Worm (Caenorhabditis elegans): ENCODE data around the gene F16F9.1.

F16F9.1 gene

ce11 chrX:8479050-8479449 is 32.8 kb downstream of the F16F9.1 start (continued):
- TF ChIP-seq saeg-2 (GFP tag; IDR thresholded peaks at IDR 0.05) = no peak
- no peak for TF ChIP-seq pha-4 (GFP tag; IDR thresholded peaks at IDR 0.05)
- no peak for TF ChIP-seq pha-4 (tag; optimal IDR thresholded peaks at IDR 0.05)
- TF ChIP-seq ztf-11 (tag; optimal IDR thresholded peaks at IDR 0.05) = no peak
- no peak for TF ChIP-seq ZK337.2 (GFP tag; IDR thresholded peaks at IDR 0.05)
- no peak for TF ChIP-seq dpl-1 (GFP tag; optimal IDR thresholded peaks at IDR 0.05)
- TF ChIP-seq ZK546.5 (tag; optimal IDR thresholded peaks at IDR 0.05) = no peak
- no peak for TF ChIP-seq F49E8.2 (tag; optimal IDR thresholded peaks at IDR 0.05; ENCODE audit: borderline replicate concordance)
- no peak for TF ChIP-seq attf-4 (tag; optimal IDR thresholded peaks at IDR 0.05)
- TF ChIP-seq lin-15B (tag; optimal IDR thresholded peaks at IDR 0.05) = no peak
- TF ChIP-seq ceh-44 (GFP tag; IDR thresholded peaks at IDR 0.05) = no peak
- TF ChIP-seq vab-7 (GFP tag; IDR thresholded peaks at IDR 0.05) = no peak
- no peak for TF ChIP-seq hlh-30 (tag; optimal IDR thresholded peaks at IDR 0.05; ENCODE audit: insufficient read depth)
- TF ChIP-seq fos-1 (tag; optimal IDR thresholded peaks at IDR 0.05) = no peak

- TF ChIP-seq lim-7 (GFP tag; IDR thresholded peaks at IDR 0.05) (no peak), fkh-10 (GFP tag; optimal IDR thresholded peaks at IDR 0.05) (peak; percentile 64), dmd-6 (GFP tag; IDR thresholded peaks at IDR 0.05) (0 out of 2 replicates have a peak, but pooled peaks have one; percentile 15), unc-62 (GFP tag; optimal IDR thresholded peaks at IDR 0.05 in 1 of 2) (peak in 1 of 2 experiments; percentile 88), unc-62 (tag; optimal IDR thresholded peaks at IDR 0.05) (no peak), F49E8.2 (tag; optimal IDR thresholded peaks at IDR 0.05; ENCODE audit: borderline replicate concordance) (no peak), ctbp-1 (GFP tag; IDR thresholded peaks at IDR 0.05) (no peak), ztf-7 (tag; optimal IDR thresholded peaks at IDR 0.05) (no peak), pqm-1 (tag; optimal IDR thresholded peaks at IDR 0.05) (no peak), mep-1 (tag; optimal IDR thresholded peaks at IDR 0.05) (peak; percentile 43), php-3 (GFP tag; IDR thresholded peaks at IDR 0.05) (no peak), lin-1 (GFP tag; IDR thresholded peaks at IDR 0.05) (no peak), nhr-111 (GFP tag; optimal IDR thresholded peaks at IDR 0.05) (no peak), dve-1 (tag; optimal IDR thresholded peaks at IDR 0.05; ENCODE audit: insufficient read depth) (no peak), hlh-11 (tag; optimal IDR thresholded peaks at IDR 0.05) (peak; percentile 15), ceh-32 (tag; optimal IDR thresholded peaks at IDR 0.05; ENCODE audit: poor library complexity) (no peak), daf-19 (GFP tag; conservative IDR thresholded peaks at IDR 0.05) (no peak), dmd-9 (GFP tag; IDR thresholded peaks at IDR 0.05) (no peak), mes-2 (tag; optimal IDR thresholded peaks at IDR 0.05; ENCODE audit: poor library complexity, severe bottlenecking) (no peak), F44E2.7 (GFP tag; IDR thresholded peaks at IDR 0.05) (no peak), nhr-28 (tag; optimal IDR thresholded peaks at IDR 0.05) (no peak), ceh-44 (GFP tag; IDR thresholded peaks at IDR 0.05) (no peak), mxl-3 (GFP tag; optimal IDR thresholded peaks at IDR 0.05) (peak; percentile 16), mdl-1 (tag; optimal IDR thresholded peaks at IDR 0.05) (peak in 1 of 2 experiments; percentile 50), F26F4.8 (GFP tag; conservative IDR thresholded peaks at IDR 0.05) (no peak), lin-39 (tag; optimal IDR thresholded peaks at IDR 0.05) (no peak), mxl-2 (GFP tag; conservative IDR thresholded peaks at IDR 0.05) (no peak), duxl-1 (tag; optimal IDR thresholded peaks at IDR 0.05; ENCODE audit: poor library complexity) (no peak), nhr-76 (tag; optimal IDR thresholded peaks at IDR 0.05) (no peak), spr-1 (tag; optimal IDR thresholded peaks at IDR 0.05) (no peak), nhr-42 (GFP tag; IDR thresholded peaks at IDR 0.05) (no peak), zag-1 (tag; optimal IDR thresholded peaks at IDR 0.05) (no peak), snpc-4 (tag; optimal IDR thresholded peaks at IDR 0.05) (no peak), rbr-2 (tag; optimal IDR thresholded peaks at IDR 0.05) (peak; percentile 11), attf-4 (tag; optimal IDR thresholded peaks at IDR 0.05) (no peak), hif-1 (tag; optimal IDR thresholded peaks at IDR 0.05) (peak in 1 of 2 experiments; percentile 76), lir-3 (tag; optimal IDR thresholded peaks at IDR 0.05) (no peak), Y75B8A.6 (GFP tag; IDR thresholded peaks at IDR 0.05) (no peak)
Observed at ce11 chrX:8481716-8482115, 35.5 kb downstream of the F16F9.1 start.
